Fruit fly (Drosophila melanogaster): ENCODE measurements around the gene pum.

Gene pum

dm6 chr3R:9057398-9058058 lies 180.0 kb downstream of the pum start (continued):
- peak in 1 of 2 experiments; percentile 99 for TF ChIP-seq Eip74EF (GFP tag; optimal IDR thresholded peaks at IDR 0.05)
- TF ChIP-seq CG1024 (GFP tag; IDR thresholded peaks at IDR 0.05) = no peak
- peak; percentile 92 for TF ChIP-seq ATbp (GFP tag; optimal IDR thresholded peaks at IDR 0.05)
- no peak for TF ChIP-seq pnt (GFP tag; optimal IDR thresholded peaks at IDR 0.05)
- peak; percentile 99 for TF ChIP-seq grau (tag; optimal IDR thresholded peaks at IDR 0.05)
- peak; percentile 95 for TF ChIP-seq ind (GFP tag; optimal IDR thresholded peaks at IDR 0.05)
- TF ChIP-seq CG7839 (tag; optimal IDR thresholded peaks at IDR 0.05) = peak; percentile 98
- TF ChIP-seq Ada2b (GFP tag; IDR thresholded peaks at IDR 0.05) = no peak
- no peak for TF ChIP-seq Aef1 (GFP tag; IDR thresholded peaks at IDR 0.05)
- no peak for TF ChIP-seq sna (GFP tag; IDR thresholded peaks at IDR 0.05; ENCODE audit: partially characterized antibody)
- peak; percentile 86 for TF ChIP-seq CG31388 (GFP tag; optimal IDR thresholded peaks at IDR 0.05)
- TF ChIP-seq CG2875 (GFP tag; optimal IDR thresholded peaks at IDR 0.05) = peak; percentile 94
- TF ChIP-seq CG13775 (GFP tag; optimal IDR thresholded peaks at IDR 0.05) = peak; percentile 98
- TF ChIP-seq yki (optimal IDR thresholded peaks at IDR 0.05) = peak; percentile 91
- TF ChIP-seq Rfx (GFP tag; IDR thresholded peaks at IDR 0.05) = no peak
- TF ChIP-seq Max (GFP tag; optimal IDR thresholded peaks at IDR 0.05) = peak; percentile 88
- TF ChIP-seq CG9932 (GFP tag; IDR thresholded peaks at IDR 0.05) = no peak
- peak; percentile 48 for TF ChIP-seq CG9797 (GFP tag; optimal IDR thresholded peaks at IDR 0.05)
- peak; percentile 98 for TF ChIP-seq dmrt99B (tag; optimal IDR thresholded peaks at IDR 0.05)
- peak; percentile 99 for TF ChIP-seq CG13296 (GFP tag; optimal IDR thresholded peaks at IDR 0.05)
- peak; percentile 19 for TF ChIP-seq CG33213 (GFP tag; optimal IDR thresholded peaks at IDR 0.05)
- peak in 1 of 2 experiments; percentile 66 for TF ChIP-seq crp (GFP tag; optimal IDR thresholded peaks at IDR 0.05)
- peak; percentile 98 for TF ChIP-seq unpg (GFP tag; optimal IDR thresholded peaks at IDR 0.05)
- peak; percentile 99 for TF ChIP-seq gcm (GFP tag; optimal IDR thresholded peaks at IDR 0.05)
- TF ChIP-seq dm (GFP tag; optimal IDR thresholded peaks at IDR 0.05) = no peak
- TF ChIP-seq CG18599 (GFP tag; optimal IDR thresholded peaks at IDR 0.05) = peak; percentile 99
- TF ChIP-seq CG5953 (GFP tag; IDR thresholded peaks at IDR 0.05) = no peak
- peak; percentile 97 for TF ChIP-seq NfI (GFP tag; optimal IDR thresholded peaks at IDR 0.05)
- peak; percentile 20 for TF ChIP-seq CG10565 (GFP tag; optimal IDR thresholded peaks at IDR 0.05)
- TF ChIP-seq HLH4C (GFP tag; IDR thresholded peaks at IDR 0.05; ENCODE audit: partially characterized antibody) = no peak
- TF ChIP-seq gt (GFP tag; IDR thresholded peaks at IDR 0.05) = no peak
- TF ChIP-seq scrt (GFP tag; optimal IDR thresholded peaks at IDR 0.05) = peak; percentile 96
- peak; percentile 93 for TF ChIP-seq az2 (GFP tag; optimal IDR thresholded peaks at IDR 0.05)
- TF ChIP-seq CG14050 (GFP tag; IDR thresholded peaks at IDR 0.05) = no peak
- TF ChIP-seq CG11696 (GFP tag; IDR thresholded peaks at IDR 0.05) = no peak
- peak; percentile 56 for TF ChIP-seq Hey (tag; optimal IDR thresholded peaks at IDR 0.05)
- no peak for TF ChIP-seq pan (optimal IDR thresholded peaks at IDR 0.05)
- no peak for TF ChIP-seq pan (GFP tag; optimal IDR thresholded peaks at IDR 0.05 in 1 of 2, IDR thresholded peaks at IDR 0.05 in 1 of 2)
- TF ChIP-seq salm (tag; optimal IDR thresholded peaks at IDR 0.05) = peak; percentile 98
- TF ChIP-seq CG17186 (GFP tag; optimal IDR thresholded peaks at IDR 0.05) = peak; percentile 51
- peak; percentile 98 for TF ChIP-seq D19A (tag; optimal IDR thresholded peaks at IDR 0.05)
- peak; percentile 87 for TF ChIP-seq CG8359 (GFP tag; optimal IDR thresholded peaks at IDR 0.05; ENCODE audit: borderline replicate concordance)
- peak; percentile 98 for TF ChIP-seq nom (GFP tag; optimal IDR thresholded peaks at IDR 0.05)
- TF ChIP-seq CG3163 (GFP tag; optimal IDR thresholded peaks at IDR 0.05) = peak; percentile 96
- peak; percentile 98 for TF ChIP-seq Fer3 (tag; optimal IDR thresholded peaks at IDR 0.05)
- peak; percentile 98 for TF ChIP-seq CG4328 (GFP tag; optimal IDR thresholded peaks at IDR 0.05)
- TF ChIP-seq pita (GFP tag; optimal IDR thresholded peaks at IDR 0.05) = no peak
- TF ChIP-seq Atf-2 (GFP tag; optimal IDR thresholded peaks at IDR 0.05) = no peak
- peak in 1 of 2 experiments; percentile 97 for TF ChIP-seq Hr78 (GFP tag; optimal IDR thresholded peaks at IDR 0.05)
